Fruit fly (Drosophila melanogaster): ENCODE results near the gene CG34292.

CG34292 gene

DNA sequence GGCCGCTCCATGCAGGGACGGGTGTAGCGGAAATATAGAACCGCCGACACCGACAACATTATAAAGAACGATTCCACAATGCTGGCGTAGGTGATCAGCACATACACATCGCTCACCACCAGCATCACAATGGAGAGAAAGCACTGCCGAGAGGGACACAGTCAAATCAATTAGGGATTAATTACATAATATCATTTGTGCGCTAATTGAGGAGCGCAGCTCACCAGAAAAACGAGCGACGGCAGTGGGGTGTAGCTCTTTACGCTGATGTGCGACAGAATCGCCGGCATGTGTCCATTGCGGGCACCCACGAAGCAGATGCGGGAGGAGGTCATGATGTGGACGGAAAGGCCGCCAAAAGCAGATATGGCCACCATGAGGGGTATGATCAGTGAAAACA lies 47.4 kb downstream of the CG34292 start:
- TF ChIP-seq Eip93F (GFP tag; optimal IDR thresholded peaks at IDR 0.05) (no peak), vri (GFP tag; optimal IDR thresholded peaks at IDR 0.05) (peak; percentile 14), svp (GFP tag) (peak; percentile 65)

DNA sequence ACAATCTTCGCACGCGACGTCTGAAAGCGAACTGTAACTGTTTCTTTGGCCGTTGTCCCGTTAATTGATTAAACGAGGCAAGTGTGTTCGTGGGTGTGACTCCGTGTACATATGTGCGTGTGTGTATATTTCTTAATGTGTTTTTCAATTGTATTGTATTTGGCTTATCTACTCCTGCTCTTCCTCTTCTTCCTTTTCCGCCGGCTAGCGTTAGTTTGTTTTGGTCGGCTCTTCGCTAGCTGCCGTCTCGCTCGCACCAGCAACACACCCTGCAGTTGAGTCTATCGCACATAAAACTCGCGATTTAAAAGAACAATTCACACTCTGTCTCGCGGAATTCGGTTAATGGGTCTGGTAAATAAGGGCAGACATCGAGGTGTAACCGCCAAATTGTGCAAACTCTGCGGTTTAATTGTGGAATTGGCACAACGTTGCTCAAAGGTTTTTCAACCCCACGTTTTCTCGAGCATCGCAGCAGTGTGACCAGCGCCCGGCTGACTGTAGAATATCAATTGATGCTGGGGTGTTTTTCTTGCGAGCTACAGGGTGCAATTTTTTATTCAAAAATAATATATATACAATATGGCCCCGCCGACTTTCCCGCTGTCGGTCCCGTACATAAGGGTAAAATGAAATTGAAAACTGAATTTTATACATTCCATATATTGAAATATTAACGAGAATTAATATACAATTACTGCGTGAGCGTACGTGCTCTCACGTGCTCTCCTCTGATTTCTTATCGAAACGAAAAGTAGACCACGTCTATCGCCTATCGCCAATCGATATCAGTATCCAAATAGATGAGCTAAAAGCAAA lies 50.0 kb downstream of the CG34292 start, which contains the start of the genes gb and CG5815:
Gene gb, minus strand, starts transcription at position 487 of the 819 bp plus-strand sequence.
Gene CG5815, plus strand, starts transcription at position 783 of the 819 bp plus-strand sequence.
- TF ChIP-seq Ets96B (tag; optimal IDR thresholded peaks at IDR 0.05): peak; percentile 87
- peak; percentile 92 for TF ChIP-seq OdsH (GFP tag; optimal IDR thresholded peaks at IDR 0.05)
- peak; percentile 84 for TF ChIP-seq Sox15 (GFP tag; optimal IDR thresholded peaks at IDR 0.05)
- TF ChIP-seq fkh (GFP tag; optimal IDR thresholded peaks at IDR 0.05): peak; percentile 77
- peak; percentile 80 for TF ChIP-seq dac (GFP tag; optimal IDR thresholded peaks at IDR 0.05)
- no peak for TF ChIP-seq CG16779 (tag; optimal IDR thresholded peaks at IDR 0.05)
- no peak for TF ChIP-seq pdm3 (GFP tag; optimal IDR thresholded peaks at IDR 0.05)
- TF ChIP-seq CG1621 (tag; optimal IDR thresholded peaks at IDR 0.05): no peak
- peak; percentile 64 for TF ChIP-seq CG11762 (GFP tag; optimal IDR thresholded peaks at IDR 0.05; ENCODE audit: insufficient read depth)
- peak; percentile 86 for TF ChIP-seq CG11294 (GFP tag; IDR thresholded peaks at IDR 0.05)
- TF ChIP-seq Sox102F (GFP tag; optimal IDR thresholded peaks at IDR 0.05): no peak
- TF ChIP-seq net (GFP tag; optimal IDR thresholded peaks at IDR 0.05): peak; percentile 86
- TF ChIP-seq vri (GFP tag; optimal IDR thresholded peaks at IDR 0.05): peak; percentile 31
- TF ChIP-seq Hr38 (GFP tag; optimal IDR thresholded peaks at IDR 0.05): no peak
- peak; percentile 94 for TF ChIP-seq eg (GFP tag; IDR thresholded peaks at IDR 0.05)
- TF ChIP-seq CG32006 (GFP tag; optimal IDR thresholded peaks at IDR 0.05): peak; percentile 91
- TF ChIP-seq Smox (GFP tag; optimal IDR thresholded peaks at IDR 0.05): no peak
- TF ChIP-seq CG11902 (GFP tag; optimal IDR thresholded peaks at IDR 0.05): peak; percentile 75
- TF ChIP-seq fd59A (GFP tag; optimal IDR thresholded peaks at IDR 0.05): peak; percentile 78
- no peak for TF ChIP-seq CG6808 (GFP tag; optimal IDR thresholded peaks at IDR 0.05)
- TF ChIP-seq CG6792 (GFP tag; optimal IDR thresholded peaks at IDR 0.05): peak; percentile 80
- peak; percentile 85 for TF ChIP-seq CG8319 (GFP tag; optimal IDR thresholded peaks at IDR 0.05)
- peak in 1 of 2 experiments; percentile 79 for TF ChIP-seq salr (GFP tag; optimal IDR thresholded peaks at IDR 0.05)
- TF ChIP-seq esn (GFP tag; optimal IDR thresholded peaks at IDR 0.05): peak; percentile 91
- TF ChIP-seq CG6276 (GFP tag; optimal IDR thresholded peaks at IDR 0.05): no peak
- peak; percentile 87 for TF ChIP-seq Hr39 (GFP tag; optimal IDR thresholded peaks at IDR 0.05)
- TF ChIP-seq CG15336 (GFP tag; IDR thresholded peaks at IDR 0.05): peak; percentile 81
- TF ChIP-seq CG6163 (GFP tag; IDR thresholded peaks at IDR 0.05): peak; percentile 92
- peak; percentile 90 for TF ChIP-seq Sox14 (GFP tag; optimal IDR thresholded peaks at IDR 0.05)
- TF ChIP-seq achi (GFP tag; optimal IDR thresholded peaks at IDR 0.05): no peak
- peak; percentile 84 for TF ChIP-seq CG8119 (GFP tag; IDR thresholded peaks at IDR 0.05)
- TF ChIP-seq CG34406 (GFP tag; optimal IDR thresholded peaks at IDR 0.05): peak; percentile 85
- TF ChIP-seq ss (GFP tag; optimal IDR thresholded peaks at IDR 0.05): no peak
- TF ChIP-seq acj6 (GFP tag; optimal IDR thresholded peaks at IDR 0.05): peak; percentile 91
- peak; percentile 65 for TF ChIP-seq CG6854 (GFP tag; optimal IDR thresholded peaks at IDR 0.05)
- peak; percentile 90 for TF ChIP-seq CG3919 (GFP tag; optimal IDR thresholded peaks at IDR 0.05)
- TF ChIP-seq CG10631 (GFP tag; optimal IDR thresholded peaks at IDR 0.05): no peak
- TF ChIP-seq fd85E (GFP tag; optimal IDR thresholded peaks at IDR 0.05): no peak
- TF ChIP-seq spab (GFP tag; optimal IDR thresholded peaks at IDR 0.05): no peak
- TF ChIP-seq dsx (GFP tag; optimal IDR thresholded peaks at IDR 0.05; ENCODE audit: poor library complexity, severe bottlenecking): no peak
- TF ChIP-seq Eip75B (GFP tag; optimal IDR thresholded peaks at IDR 0.05): no peak
- TF ChIP-seq Lpt (GFP tag; optimal IDR thresholded peaks at IDR 0.05): peak; percentile 82
- peak; percentile 89 for TF ChIP-seq topi (GFP tag; optimal IDR thresholded peaks at IDR 0.05)
- TF ChIP-seq Hr4 (GFP tag; optimal IDR thresholded peaks at IDR 0.05): peak; percentile 92
- TF ChIP-seq Gug (GFP tag; IDR thresholded peaks at IDR 0.05): peak; percentile 80
- peak; percentile 71 for TF ChIP-seq CG7368 (GFP tag; optimal IDR thresholded peaks at IDR 0.05)
- TF ChIP-seq Met (GFP tag; optimal IDR thresholded peaks at IDR 0.05): no peak
